Worm (Caenorhabditis elegans) whole organism, L2 larva: ENCODE measurements around the gene disl-2.
A peak's percentile ranks its signal among the peaks of the same experiment; 100 is the strongest.

Source experiments
- C34F6.9 ChIP-seq: fragments of 150-350 bp; optimal IDR thresholded peaks from 2 replicates; lab custom pipeline; 2014; ENCODE audit warnings: missing biosample characterization, missing genetic modification characterization
- F13H6.1 ChIP-seq: sonication (generic microtip); optimal IDR thresholded peaks from 2 replicates; lab custom pipeline; 2016; ENCODE audit warnings: missing genetic modification characterization, missing compliant biosample characterization
- R02D3.7 ChIP-seq: fragments of 150-350 bp; optimal IDR thresholded peaks from 2 replicates; lab custom pipeline; 2014; ENCODE audit warnings: missing biosample characterization, missing genetic modification characterization
- aly-2 ChIP-seq: fragments of 150-350 bp; optimal IDR thresholded peaks from 2 replicates; lab custom pipeline; 2014; ENCODE audit warnings: missing biosample characterization, missing genetic modification characterization
- ama-1 ChIP-seq: fragments of 150-350 bp; optimal IDR thresholded peaks from 2 replicates; lab custom pipeline; 2018; ENCODE audit warnings: inconsistent platforms
- blmp-1 ChIP-seq: sonication (generic microtip); optimal IDR thresholded peaks from 2 replicates; lab custom pipeline; 2017; ENCODE audit warnings: missing genetic modification characterization, mild to moderate bottlenecking, missing compliant biosample characterization, antibody characterized with exemption, moderate library complexity; ENCODE audit not compliant: insufficient read depth
- ceh-82 ChIP-seq: fragments of 150-350 bp; optimal IDR thresholded peaks from 2 replicates; lab custom pipeline; 2014; ENCODE audit warnings: missing biosample characterization, missing genetic modification characterization
- crh-2 ChIP-seq: sonication (generic microtip); optimal IDR thresholded peaks from 2 replicates; lab custom pipeline; 2017; ENCODE audit warnings: missing biosample characterization, missing genetic modification characterization
- egl-27 ChIP-seq: sonication (generic microtip); optimal IDR thresholded peaks from 3 replicates; lab custom pipeline; 2017; ENCODE audit warnings: missing biosample characterization, missing genetic modification reagents, missing genetic modification characterization
- elt-1 ChIP-seq: fragments of 150-350 bp; optimal IDR thresholded peaks from 2 replicates; lab custom pipeline; 2014; ENCODE audit warnings: missing biosample characterization, missing genetic modification characterization
- fos-1 ChIP-seq: fragments of 150-350 bp; optimal IDR thresholded peaks from 2 replicates; lab custom pipeline; 2014; ENCODE audit warnings: missing biosample characterization, missing genetic modification characterization
- gmeb-1 ChIP-seq: fragments of 150-350 bp; optimal IDR thresholded peaks from 2 replicates; lab custom pipeline; 2014; ENCODE audit warnings: missing biosample characterization, missing genetic modification characterization
- lin-11 ChIP-seq: fragments of 150-350 bp; sonication (generic microtip); optimal IDR thresholded peaks from 2 replicates; lab custom pipeline; 2014; ENCODE audit warnings: missing biosample characterization, missing genetic modification characterization, inconsistent platforms, mixed read lengths
- lin-13 ChIP-seq: fragments of 150-350 bp; optimal IDR thresholded peaks from 2 replicates; lab custom pipeline; 2014; ENCODE audit warnings: missing biosample characterization, missing genetic modification reagents, missing genetic modification characterization
- lin-39 ChIP-seq: fragments of 150-350 bp; optimal IDR thresholded peaks from 2 replicates; lab custom pipeline; 2014; ENCODE audit warnings: missing biosample characterization, missing genetic modification reagents, missing genetic modification characterization
- lsy-2 ChIP-seq, 2 experiments: fragments of 150-350 bp in 1 of 2; sonication (generic microtip) in 1 of 2; optimal IDR thresholded peaks; 2 replicates each; lab custom pipeline; 2014 to 2017; ENCODE audit warnings: missing biosample characterization in 2 of 2, missing genetic modification characterization in 2 of 2
- mab-5 ChIP-seq: fragments of 150-350 bp; optimal IDR thresholded peaks from 2 replicates; lab custom pipeline; 2014; ENCODE audit warnings: missing biosample characterization, missing genetic modification characterization
- mbf-1 ChIP-seq: sonication (generic microtip); optimal IDR thresholded peaks from 2 replicates; lab custom pipeline; 2017; ENCODE audit warnings: missing biosample characterization, missing genetic modification characterization
- nhr-10 ChIP-seq: sonication (generic microtip); optimal IDR thresholded peaks from 2 replicates; lab custom pipeline; 2017; ENCODE audit warnings: missing biosample characterization, missing genetic modification characterization
- nhr-11 ChIP-seq: fragments of 150-350 bp; optimal IDR thresholded peaks from 2 replicates; lab custom pipeline; 2014; ENCODE audit warnings: missing biosample characterization, missing genetic modification characterization
- nhr-12 ChIP-seq: fragments of 150-350 bp; optimal IDR thresholded peaks from 2 replicates; lab custom pipeline; 2014; ENCODE audit warnings: missing biosample characterization, missing genetic modification characterization
- nhr-129 ChIP-seq: fragments of 150-350 bp; optimal IDR thresholded peaks from 2 replicates; lab custom pipeline; 2014; ENCODE audit warnings: missing biosample characterization, missing genetic modification characterization
- nhr-21 ChIP-seq: fragments of 150-350 bp; optimal IDR thresholded peaks from 2 replicates; lab custom pipeline; 2014; ENCODE audit warnings: missing biosample characterization, missing genetic modification characterization
- nhr-23 ChIP-seq: fragments of 150-350 bp; optimal IDR thresholded peaks from 2 replicates; lab custom pipeline; 2014; ENCODE audit warnings: missing biosample characterization, missing genetic modification reagents, missing genetic modification characterization
- nhr-237 ChIP-seq: fragments of 150-350 bp; optimal IDR thresholded peaks from 2 replicates; lab custom pipeline; 2014; ENCODE audit warnings: missing biosample characterization, missing genetic modification characterization
- nhr-25 ChIP-seq: fragments of 150-350 bp; sonication (generic microtip); optimal IDR thresholded peaks from 3 replicates; lab custom pipeline; 2014; ENCODE audit warnings: missing biosample characterization, missing genetic modification characterization
- nhr-6 ChIP-seq: fragments of 150-350 bp; optimal IDR thresholded peaks from 2 replicates; lab custom pipeline; 2014; ENCODE audit warnings: missing biosample characterization, missing genetic modification characterization
- peb-1 ChIP-seq: fragments of 150-350 bp; optimal IDR thresholded peaks from 2 replicates; lab custom pipeline; 2014; ENCODE audit warnings: missing biosample characterization, missing genetic modification characterization
- sem-4 ChIP-seq: fragments of 150-350 bp; optimal IDR thresholded peaks from 2 replicates; lab custom pipeline; 2014; ENCODE audit warnings: missing biosample characterization, missing genetic modification reagents, missing genetic modification characterization
- skn-1 ChIP-seq: sonication (generic microtip); optimal IDR thresholded peaks from 2 replicates; lab custom pipeline; 2017; ENCODE audit warnings: missing biosample characterization, missing genetic modification characterization
- sma-3 ChIP-seq: sonication (generic microtip); optimal IDR thresholded peaks from 2 replicates; lab custom pipeline; 2016; ENCODE audit warnings: missing genetic modification reagents, missing genetic modification characterization, missing compliant biosample characterization
- sma-9 ChIP-seq, 2 experiments: fragments of 150-350 bp in 1 of 2; sonication (generic microtip) in 1 of 2; optimal IDR thresholded peaks; 2 replicates each; lab custom pipeline; 2014 to 2016; ENCODE audit warnings: missing genetic modification characterization in 2 of 2, mild to moderate bottlenecking in 1 of 2, missing biosample characterization in 1 of 2, missing compliant biosample characterization in 1 of 2, missing genetic modification reagents in 1 of 2, moderate library complexity in 1 of 2
- snpc-4 ChIP-seq: fragments of 150-350 bp; optimal IDR thresholded peaks from 2 replicates; lab custom pipeline; 2014; ENCODE audit warnings: missing biosample characterization, missing genetic modification characterization
- unc-39 ChIP-seq: fragments of 150-350 bp; optimal IDR thresholded peaks from 2 replicates; lab custom pipeline; 2014; ENCODE audit warnings: missing biosample characterization, missing genetic modification characterization
- unc-55 ChIP-seq: fragments of 150-350 bp; sonication (generic microtip); optimal IDR thresholded peaks from 3 replicates; lab custom pipeline; 2014; ENCODE audit warnings: missing biosample characterization, missing genetic modification reagents, missing genetic modification characterization
- unc-62 ChIP-seq: fragments of 150-350 bp; optimal IDR thresholded peaks from 2 replicates; lab custom pipeline; 2014; ENCODE audit warnings: missing biosample characterization, missing genetic modification reagents, missing genetic modification characterization
- zag-1 ChIP-seq: fragments of 150-350 bp; optimal IDR thresholded peaks from 2 replicates; lab custom pipeline; 2014; ENCODE audit warnings: missing biosample characterization, missing genetic modification characterization
- ztf-1 ChIP-seq: fragments of 200-800 bp; sonication (Bioruptor generic); conservative IDR thresholded peaks from 2 replicates; pipeline ENCODE4 v1.3.6; 2022; ENCODE audit warnings: missing genetic modification characterization, missing compliant biosample characterization
- ztf-11 ChIP-seq: sonication (generic microtip); optimal IDR thresholded peaks from 2 replicates; lab custom pipeline; 2017; ENCODE audit warnings: missing biosample characterization, missing genetic modification characterization
- ztf-4 ChIP-seq: fragments of 150-350 bp; optimal IDR thresholded peaks from 2 replicates; lab custom pipeline; 2014; ENCODE audit warnings: missing biosample characterization, missing genetic modification characterization

Gene disl-2

ce11 chrIII:5450430-5450829 lies 7.5 kb downstream of the disl-2 start, which contains the start of gene paa-1:
Gene paa-1 (plus strand): TSS chrIII:5450730.
- TF ChIP-seq lsy-2 (tag; optimal IDR thresholded peaks at IDR 0.05; lab: Kevin White, UChicago) (no peak), nhr-129 (tag; lab: Kevin White, UChicago) (no peak), R02D3.7 (no peak), nhr-23 (tag; lab: Kevin White, UChicago) (no peak), lin-13 (GFP tag; lab: Kevin White, UChicago) (no peak), gmeb-1 (tag; lab: Kevin White, UChicago) (no peak), mbf-1 (tag; lab: Kevin White, UChicago) (no peak), peb-1 (no peak), C34F6.9 (tag; lab: Kevin White, UChicago) (no peak), nhr-11 (no peak), unc-55 (GFP tag; lab: Kevin White, UChicago) (no peak), ztf-4 (tag; lab: Kevin White, UChicago) (no peak), lin-11 (no peak), unc-39 (no peak), egl-27 (no peak), snpc-4 (tag; lab: Kevin White, UChicago) (no peak), nhr-21 (tag; lab: Kevin White, UChicago) (no peak), ztf-1 (GFP tag; lab: Robert Waterston, UW) (no peak), nhr-10 (tag; lab: Kevin White, UChicago) (no peak), sem-4 (tag; lab: Kevin White, UChicago) (no peak)

DNA sequence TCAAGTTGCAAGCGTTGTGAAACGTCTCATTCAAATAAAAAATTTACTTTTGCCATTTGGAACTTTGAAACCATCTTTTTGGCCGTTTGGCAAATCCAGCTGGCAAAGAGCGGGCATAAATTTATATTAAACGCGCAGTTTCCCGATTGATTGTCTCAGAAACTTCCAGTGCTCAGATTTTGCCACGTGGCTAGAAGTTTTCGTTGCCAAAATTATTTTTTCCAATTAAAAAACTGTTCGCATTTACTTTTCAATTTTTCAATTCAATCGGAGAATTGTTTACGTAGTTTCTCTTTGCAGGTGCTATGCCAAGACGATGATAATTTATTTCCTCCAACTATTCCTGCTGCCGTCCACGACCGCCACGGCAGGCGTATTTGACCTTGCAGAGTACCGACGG lies 10.3 kb downstream of the disl-2 start, which contains the start of gene F48E8.4:
Gene F48E8.4 (plus strand): TSS at position 301 of the 400 bp plus-strand sequence.
- TF ChIP-seq unc-55 (GFP tag; lab: Kevin White, UChicago) (no peak), sma-9 (GFP tag; optimal IDR thresholded peaks at IDR 0.05; lab: Kevin White, UChicago) (no peak), sma-9 (tag; optimal IDR thresholded peaks at IDR 0.05; lab: Kevin White, UChicago) (no peak), blmp-1 (no peak), aly-2 (tag; lab: Kevin White, UChicago) (no peak), unc-62 (GFP tag; lab: Kevin White, UChicago) (no peak), nhr-25 (tag; lab: Kevin White, UChicago) (peak; percentile 54), nhr-21 (tag; lab: Kevin White, UChicago) (no peak)

ce11 chrIII:5461079-5461478 lies 18.1 kb downstream of the disl-2 start, which contains the start of gene F48E8.3:
Gene F48E8.3 (plus strand): TSS chrIII:5461379.
- TF ChIP-seq skn-1 (no peak), lin-13 (GFP tag; lab: Kevin White, UChicago) (no peak), F13H6.1 (tag; lab: Kevin White, UChicago) (no peak), lin-39 (tag; lab: Kevin White, UChicago) (no peak), nhr-237 (tag; lab: Kevin White, UChicago) (no peak), crh-2 (tag; lab: Kevin White, UChicago) (no peak), elt-1 (tag; lab: Kevin White, UChicago) (no peak), ceh-82 (tag; lab: Kevin White, UChicago) (no peak)
- TF ChIP-seq, all 48 proteins: peak for 0

DNA sequence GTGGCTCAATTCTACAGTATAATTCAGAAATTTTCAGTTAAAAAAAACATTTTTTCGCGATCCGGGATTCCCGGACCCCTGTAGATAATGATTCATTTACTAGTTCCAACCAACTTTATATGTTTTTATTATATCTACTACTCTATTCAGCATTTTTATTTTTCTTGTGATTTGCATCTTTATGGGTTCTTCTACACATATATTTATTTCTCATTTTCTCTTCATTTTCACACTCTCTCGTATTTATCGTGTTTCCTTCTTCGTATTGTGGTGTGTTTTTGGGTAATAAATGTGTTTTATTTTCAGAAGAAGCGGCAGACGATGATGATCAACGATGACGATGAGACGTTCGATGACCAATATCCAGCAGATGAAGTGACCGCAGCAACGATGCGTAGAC lies 21.1 kb downstream of the disl-2 start, which contains the start of gene F48E8.2:
Gene F48E8.2 (plus strand): TSS at position 301 of the 400 bp plus-strand sequence.
- no peak for TF ChIP-seq ztf-4 (tag; lab: Kevin White, UChicago)
- no peak for TF ChIP-seq ama-1 (lab: Kevin White, UChicago)
- TF ChIP-seq blmp-1, result no peak
- no peak for TF ChIP-seq mbf-1 (tag; lab: Kevin White, UChicago)
- no peak for TF ChIP-seq lin-39 (tag; lab: Kevin White, UChicago)
- TF ChIP-seq lin-11, result no peak
- no peak for TF ChIP-seq nhr-25 (tag; lab: Kevin White, UChicago)
- no peak for TF ChIP-seq unc-62 (GFP tag; lab: Kevin White, UChicago)
- TF ChIP-seq mab-5 (tag; lab: Kevin White, UChicago), result no peak
- TF ChIP-seq nhr-12 (tag; lab: Kevin White, UChicago), result no peak
- TF ChIP-seq fos-1, result no peak
- no peak for TF ChIP-seq ztf-11 (tag; lab: Kevin White, UChicago)
- no peak for TF ChIP-seq elt-1 (tag; lab: Kevin White, UChicago)
- no peak for TF ChIP-seq sma-3 (GFP tag; lab: Kevin White, UChicago)
- no peak for TF ChIP-seq nhr-11
- no peak for TF ChIP-seq zag-1 (tag; lab: Kevin White, UChicago)
- no peak for TF ChIP-seq nhr-6 (tag; lab: Kevin White, UChicago)
- TF ChIP-seq unc-39, result no peak
